Worm (Caenorhabditis elegans) whole organism, mixed stage, embryonic: ENCODE results near the gene col-161.

Source experiments
- M03D4.4 ChIP-seq: sonication (generic microtip); optimal IDR thresholded peaks from 2 replicates; lab custom pipeline; 2017; ENCODE audit warnings: mild to moderate bottlenecking, missing genetic modification characterization, missing compliant biosample characterization
- bed-3 ChIP-seq: fragments of 200-800 bp; sonication (Bioruptor generic); optimal IDR thresholded peaks from 3 replicates; lab custom pipeline; 2018; ENCODE audit warnings: mild to moderate bottlenecking, missing genetic modification characterization, moderate library complexity, missing compliant biosample characterization
- blmp-1 ChIP-seq: fragments of 150-350 bp; optimal IDR thresholded peaks from 2 replicates; lab custom pipeline; 2014; ENCODE audit warnings: missing biosample characterization, missing genetic modification characterization
- ceh-43 ChIP-seq: fragments of 200-800 bp; sonication (Bioruptor generic); optimal IDR thresholded peaks from 2 replicates; lab custom pipeline; 2018; ENCODE audit warnings: mild to moderate bottlenecking, missing genetic modification characterization, moderate library complexity, missing compliant biosample characterization
- ceh-83 ChIP-seq: fragments of 200-800 bp; sonication (Bioruptor generic); optimal IDR thresholded peaks from 2 replicates; lab custom pipeline; 2018; ENCODE audit warnings: mild to moderate bottlenecking, missing genetic modification characterization, missing compliant biosample characterization
- ces-1 ChIP-seq: fragments of 150-350 bp; optimal IDR thresholded peaks from 2 replicates; lab custom pipeline; 2014; ENCODE audit warnings: missing biosample characterization, missing genetic modification reagents, missing genetic modification characterization
- cnd-1 ChIP-seq: fragments of 200-800 bp; sonication (Bioruptor generic); optimal IDR thresholded peaks from 2 replicates; lab custom pipeline; 2018; ENCODE audit warnings: mild to moderate bottlenecking, missing genetic modification characterization, missing compliant biosample characterization
- drap-1 ChIP-seq: fragments of 200-800 bp; sonication (Bioruptor generic); optimal IDR thresholded peaks from 3 replicates; lab custom pipeline; 2018; ENCODE audit warnings: mild to moderate bottlenecking, missing genetic modification characterization, missing compliant biosample characterization
- elt-1 ChIP-seq: sonication (generic microtip); optimal IDR thresholded peaks from 2 replicates; lab custom pipeline; 2017; ENCODE audit warnings: missing genetic modification characterization, mild to moderate bottlenecking, missing compliant biosample characterization, antibody characterized with exemption, moderate library complexity, borderline replicate concordance; ENCODE audit not compliant: insufficient read depth
- elt-3 ChIP-seq: fragments of 150-350 bp; optimal IDR thresholded peaks from 2 replicates; lab custom pipeline; 2014; ENCODE audit warnings: missing biosample characterization, missing genetic modification characterization
- flh-1 ChIP-seq: fragments of 200-800 bp; sonication (Bioruptor generic); optimal IDR thresholded peaks from 2 replicates; lab custom pipeline; 2018; ENCODE audit warnings: mild to moderate bottlenecking, missing genetic modification characterization, moderate library complexity, missing compliant biosample characterization
- ham-2 ChIP-seq: fragments of 200-800 bp; sonication (Bioruptor generic); optimal IDR thresholded peaks from 2 replicates; lab custom pipeline; 2018; ENCODE audit warnings: mild to moderate bottlenecking, missing genetic modification characterization, missing compliant biosample characterization
- lin-32 ChIP-seq: fragments of 200-800 bp; sonication (Bioruptor generic); optimal IDR thresholded peaks from 2 replicates; lab custom pipeline; 2018; ENCODE audit warnings: mild to moderate bottlenecking, missing genetic modification characterization, missing compliant biosample characterization
- lsy-2 ChIP-seq: fragments of 150-350 bp; optimal IDR thresholded peaks from 2 replicates; lab custom pipeline; 2014; ENCODE audit warnings: missing biosample characterization, missing genetic modification characterization
- mab-5 ChIP-seq: fragments of 150-350 bp; optimal IDR thresholded peaks from 2 replicates; lab custom pipeline; 2014; ENCODE audit warnings: missing biosample characterization, missing genetic modification characterization
- mep-1 ChIP-seq: fragments of 150-350 bp; optimal IDR thresholded peaks from 2 replicates; lab custom pipeline; 2017; ENCODE audit warnings: missing biosample characterization, missing genetic modification reagents, missing genetic modification characterization, inconsistent platforms
- mls-2 ChIP-seq: sonication (generic microtip); optimal IDR thresholded peaks from 2 replicates; lab custom pipeline; 2016; ENCODE audit warnings: mild to moderate bottlenecking, missing genetic modification characterization, moderate library complexity, missing compliant biosample characterization
- nhr-12 ChIP-seq: fragments of 150-350 bp; optimal IDR thresholded peaks from 2 replicates; lab custom pipeline; 2014; ENCODE audit warnings: missing biosample characterization, missing genetic modification characterization
- nhr-2 ChIP-seq: fragments of 150-350 bp; optimal IDR thresholded peaks from 2 replicates; lab custom pipeline; 2014; ENCODE audit warnings: missing biosample characterization, missing genetic modification characterization
- nhr-28 ChIP-seq: fragments of 150-350 bp; optimal IDR thresholded peaks from 2 replicates; lab custom pipeline; 2014; ENCODE audit warnings: missing biosample characterization, missing genetic modification characterization
- nhr-76 ChIP-seq: sonication (generic microtip); optimal IDR thresholded peaks from 2 replicates; lab custom pipeline; 2017; ENCODE audit warnings: missing biosample characterization, missing genetic modification characterization
- pha-4 ChIP-seq: fragments of 150-350 bp; optimal IDR thresholded peaks from 2 replicates; lab custom pipeline; 2018; ENCODE audit warnings: missing biosample characterization, missing genetic modification reagents, missing genetic modification characterization
- sem-2 ChIP-seq: fragments of 200-800 bp; sonication (Bioruptor generic); optimal IDR thresholded peaks from 2 replicates; lab custom pipeline; 2018; ENCODE audit warnings: mild to moderate bottlenecking, missing genetic modification characterization, missing compliant biosample characterization
- sptf-1 ChIP-seq: sonication (generic microtip); optimal IDR thresholded peaks from 2 replicates; lab custom pipeline; 2017; ENCODE audit warnings: mild to moderate bottlenecking, missing genetic modification characterization, moderate library complexity, missing compliant biosample characterization
- tbx-8 ChIP-seq: fragments of 200-800 bp; sonication (Bioruptor generic); optimal IDR thresholded peaks from 2 replicates; lab custom pipeline; 2018; ENCODE audit warnings: mild to moderate bottlenecking, missing genetic modification characterization, moderate library complexity, missing compliant biosample characterization
- unc-120 ChIP-seq: sonication (generic microtip); optimal IDR thresholded peaks from 2 replicates; lab custom pipeline; 2017; ENCODE audit warnings: missing genetic modification characterization, missing compliant biosample characterization; ENCODE audit not compliant: poor library complexity, severe bottlenecking
- unc-39 ChIP-seq: fragments of 150-350 bp; optimal IDR thresholded peaks from 2 replicates; lab custom pipeline; 2014; ENCODE audit warnings: missing biosample characterization, missing genetic modification characterization
- unc-62 ChIP-seq: fragments of 150-350 bp; optimal IDR thresholded peaks from 2 replicates; lab custom pipeline; 2014; ENCODE audit warnings: missing biosample characterization, missing genetic modification reagents, missing genetic modification characterization
- zip-8 ChIP-seq: fragments of 150-350 bp; optimal IDR thresholded peaks from 2 replicates; lab custom pipeline; 2014; ENCODE audit warnings: missing biosample characterization, missing genetic modification characterization
- ztf-11 ChIP-seq: fragments of 150-350 bp; optimal IDR thresholded peaks from 2 replicates; lab custom pipeline; 2014; ENCODE audit warnings: missing biosample characterization, missing genetic modification characterization

col-161 gene

DNA sequence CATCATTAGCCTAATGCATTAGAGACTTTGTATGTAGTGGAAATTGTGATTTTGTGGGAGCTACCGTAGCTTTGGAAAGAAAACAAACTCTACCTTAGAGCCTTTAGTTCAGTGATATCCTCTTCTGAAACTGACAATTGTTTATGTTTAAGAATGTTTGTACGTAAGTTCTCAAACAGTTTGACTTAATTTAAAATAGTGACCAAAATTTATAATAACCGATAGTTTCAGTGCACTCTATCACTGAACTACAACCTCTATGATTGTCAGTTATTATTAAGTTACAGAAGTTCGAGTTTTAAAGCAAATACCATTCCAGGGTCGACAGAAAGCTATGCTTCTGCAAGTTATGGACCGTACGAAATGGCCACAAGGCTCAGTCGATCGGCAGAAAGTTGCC is 9.2 kb downstream of the col-161 start, which contains the start of gene C50B6.1:
Gene C50B6.1, plus strand, starts transcription at position 301 of the 400 bp plus-strand sequence.
- no peak for TF ChIP-seq mab-5 (tag; lab: Kevin White, UChicago)
- TF ChIP-seq M03D4.4 (tag; lab: Kevin White, UChicago) = no peak
- TF ChIP-seq ztf-11 = no peak
- no peak for TF ChIP-seq unc-62 (GFP tag; lab: Kevin White, UChicago)
- TF ChIP-seq tbx-8 = no peak
- TF ChIP-seq zip-8 (tag; lab: Kevin White, UChicago) = no peak
- TF ChIP-seq unc-39 (tag; lab: Kevin White, UChicago) = no peak
- no peak for TF ChIP-seq flh-1 (GFP tag; lab: Kevin White, UChicago)
- TF ChIP-seq drap-1 = no peak
- TF ChIP-seq mls-2 = no peak
- no peak for TF ChIP-seq unc-120
- TF ChIP-seq ces-1 = no peak
- TF ChIP-seq pha-4 (tag; lab: Kevin White, UChicago) = no peak
- TF ChIP-seq sptf-1 = no peak
- TF ChIP-seq elt-3 (tag; lab: Kevin White, UChicago) = no peak
- no peak for TF ChIP-seq nhr-2
- TF ChIP-seq nhr-76 (tag; lab: Kevin White, UChicago) = no peak
- TF ChIP-seq nhr-28 = no peak
- no peak for TF ChIP-seq sem-2 (GFP tag; lab: Kevin White, UChicago)
- TF ChIP-seq cnd-1 (tag; lab: Kevin White, UChicago) = no peak

ce11 chrV:13304663-13305188 is 13.1 kb downstream of the col-161 start, which contains the start of gene C26E1.2:
Gene C26E1.2, plus strand, starts transcription at chrV:13305138.
- TF ChIP-seq cnd-1 (tag; lab: Kevin White, UChicago) = no peak
- no peak for TF ChIP-seq unc-120
- TF ChIP-seq elt-1 (tag; lab: Kevin White, UChicago) = no peak
- TF ChIP-seq ham-2 (GFP tag; lab: Kevin White, UChicago) = no peak

DNA sequence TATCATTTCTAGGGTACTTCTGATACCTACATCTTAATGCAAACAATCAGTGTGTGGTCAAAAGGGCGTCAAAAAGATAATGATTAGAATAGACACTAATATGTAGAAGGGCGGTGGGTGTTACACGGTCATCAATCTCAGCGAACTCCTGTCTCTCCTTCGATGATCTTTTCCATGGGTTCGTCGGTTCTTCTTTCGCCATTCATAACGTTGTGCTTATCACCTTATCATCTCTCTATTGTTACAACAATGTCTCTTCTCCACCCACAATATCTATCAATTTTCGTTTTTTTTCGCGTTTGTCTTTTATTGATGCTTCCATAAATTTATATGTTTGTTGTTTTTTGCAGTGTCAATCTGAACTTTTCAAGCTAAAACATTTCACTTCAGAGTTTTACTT is 16.4 kb downstream of the col-161 start, which contains the start of gene ceh-79:
Gene ceh-79, plus strand, starts transcription at position 391 of the 400 bp plus-strand sequence.
- TF ChIP-seq nhr-2 (no peak), sptf-1 (no peak), lin-32 (GFP tag; lab: Kevin White, UChicago) (no peak), sem-2 (GFP tag; lab: Kevin White, UChicago) (no peak), nhr-12 (tag; lab: Kevin White, UChicago) (no peak), blmp-1 (tag; lab: Kevin White, UChicago) (no peak), bed-3 (no peak), ztf-11 (no peak), cnd-1 (tag; lab: Kevin White, UChicago) (no peak)

DNA sequence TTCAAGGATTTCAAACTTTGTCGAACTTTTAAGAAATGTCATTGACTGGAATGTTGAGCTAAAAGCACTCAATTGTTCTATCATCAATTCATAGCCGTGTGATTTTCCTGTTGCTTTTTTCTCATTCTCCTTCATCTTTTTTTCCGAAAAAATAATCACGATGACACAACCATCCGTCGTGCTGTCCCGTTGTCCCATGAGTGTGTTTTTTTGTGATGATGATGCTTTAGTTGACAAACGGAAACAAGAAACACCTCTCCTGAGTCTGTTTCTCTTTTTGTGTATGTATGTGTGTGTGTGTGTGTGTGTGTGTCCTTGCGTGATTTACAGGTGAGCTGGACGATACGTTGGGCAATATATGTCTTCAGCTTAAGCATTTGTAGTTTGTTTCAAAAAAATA is 17.3 kb downstream of the col-161 start:
- TF ChIP-seq M03D4.4 (tag; lab: Kevin White, UChicago) (no peak), unc-120 (no peak), ceh-43 (GFP tag; lab: Kevin White, UChicago) (no peak), ceh-83 (GFP tag; lab: Kevin White, UChicago) (no peak), nhr-12 (tag; lab: Kevin White, UChicago) (no peak), ces-1 (no peak), lsy-2 (tag; lab: Kevin White, UChicago) (no peak)

- TF ChIP-seq drap-1 (no peak), unc-62 (GFP tag; lab: Kevin White, UChicago) (no peak), mep-1 (no peak), unc-120 (no peak), M03D4.4 (tag; lab: Kevin White, UChicago) (no peak), mab-5 (tag; lab: Kevin White, UChicago) (no peak), nhr-76 (tag; lab: Kevin White, UChicago) (no peak)
These were observed 18.4 kb downstream of the col-161 start for ce11 chrV:13299398-13299797.

DNA sequence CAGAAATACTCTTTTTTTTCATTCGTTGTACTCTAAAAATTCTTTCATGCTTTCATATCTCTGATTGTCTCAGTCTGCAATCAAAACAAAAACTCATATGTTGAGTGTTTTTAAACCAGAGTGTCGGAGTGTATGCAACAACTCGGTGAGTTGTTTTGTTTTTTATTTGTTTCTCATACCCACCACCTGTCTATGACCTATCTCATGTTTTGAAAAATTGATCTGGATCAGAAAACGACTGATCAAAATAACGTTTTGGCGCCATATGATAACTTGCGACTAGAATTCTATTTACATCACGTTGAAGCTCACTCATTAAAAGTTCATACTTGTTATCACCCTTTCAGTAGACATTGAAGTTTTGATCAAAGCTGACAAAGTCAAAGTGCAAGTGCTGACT is 19.1 kb downstream of the col-161 start:
- TF ChIP-seq tbx-8 (no peak), flh-1 (GFP tag; lab: Kevin White, UChicago) (no peak), mls-2 (no peak), ham-2 (GFP tag; lab: Kevin White, UChicago) (no peak), elt-3 (tag; lab: Kevin White, UChicago) (no peak), elt-1 (tag; lab: Kevin White, UChicago) (no peak)
